Worm (Caenorhabditis elegans): Measurements from ENCODE around the gene pld-1.
A peak's percentile ranks its signal among the peaks of the same experiment; 100 is the strongest.

The pld-1 gene

DNA sequence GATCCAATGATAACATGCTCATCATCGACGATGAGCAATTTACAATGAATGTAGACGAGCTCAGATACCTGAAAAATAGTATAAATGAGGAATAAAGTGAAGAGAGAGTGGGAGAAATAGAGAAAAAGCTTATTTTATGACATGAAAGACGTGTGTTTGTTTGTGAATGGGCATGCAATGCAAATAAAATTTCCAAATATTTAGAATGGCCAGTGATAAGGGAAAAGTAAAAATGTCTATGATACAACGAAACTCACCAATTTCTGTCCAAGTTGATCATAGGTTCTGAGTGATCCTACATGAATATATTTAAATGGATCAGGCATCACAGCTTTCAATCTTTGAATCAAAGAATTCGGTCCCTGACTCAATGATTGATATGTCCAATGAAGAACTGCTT, 5.3 kb downstream of the pld-1 start:
- TF ChIP-seq hlh-30 (tag; optimal IDR thresholded peaks at IDR 0.05; ENCODE audit: insufficient read depth) (no peak), ceh-48 (tag; optimal IDR thresholded peaks at IDR 0.05) (no peak), odd-2 (tag; optimal IDR thresholded peaks at IDR 0.05) (no peak), che-1 (tag; optimal IDR thresholded peaks at IDR 0.05) (no peak), sox-2 (GFP tag; IDR thresholded peaks at IDR 0.05) (no peak), F13H6.1 (tag; optimal IDR thresholded peaks at IDR 0.05) (no peak), ceh-2 (tag; optimal IDR thresholded peaks at IDR 0.05) (no peak), ceh-18 (tag; optimal IDR thresholded peaks at IDR 0.05) (no peak), fax-1 (tag; optimal IDR thresholded peaks at IDR 0.05) (no peak), ceh-22 (tag; optimal IDR thresholded peaks at IDR 0.05) (no peak)

ce11 chrII:5085450-5085849, 6.0 kb downstream of the pld-1 start, which contains the start of gene txt-9:
Gene txt-9, plus strand, starts transcription at chrII:5085785.
- no peak for TF ChIP-seq ets-4 (tag; optimal IDR thresholded peaks at IDR 0.05)

DNA sequence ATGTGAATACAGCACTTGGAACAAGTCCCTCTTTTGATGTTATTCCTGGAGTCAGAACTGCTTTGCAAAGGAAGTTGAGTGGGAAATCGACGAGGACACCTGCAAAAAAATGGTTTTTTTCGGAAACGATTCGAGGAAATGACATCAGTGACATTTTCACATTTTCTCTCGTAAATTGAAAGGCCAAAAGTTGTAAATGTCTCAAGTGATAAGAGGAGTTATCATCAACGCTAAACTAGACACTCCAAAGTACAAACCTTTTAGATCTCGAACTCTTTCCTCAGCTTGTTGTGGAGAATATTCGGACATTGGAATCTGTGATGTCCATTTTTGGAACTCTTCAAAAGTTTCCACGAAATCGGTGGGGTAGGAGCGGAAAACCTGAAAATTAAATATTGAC, 7.3 kb downstream of the pld-1 start:
- TF ChIP-seq hlh-15 (tag; optimal IDR thresholded peaks at IDR 0.05): no peak
- no peak for TF ChIP-seq npax-4 (tag; optimal IDR thresholded peaks at IDR 0.05)
- TF ChIP-seq elt-2 (tag; optimal IDR thresholded peaks at IDR 0.05): peak; percentile 49
- no peak for TF ChIP-seq ceh-2 (tag; optimal IDR thresholded peaks at IDR 0.05)
- TF ChIP-seq sox-2 (GFP tag; IDR thresholded peaks at IDR 0.05): no peak

- TF ChIP-seq syd-9 (tag; optimal IDR thresholded peaks at IDR 0.05) (no peak), madf-2 (tag; optimal IDR thresholded peaks at IDR 0.05) (no peak)
Measured at ce11 chrII:5083341-5083740, 8.1 kb downstream of the pld-1 start, which contains the start of gene C04G6.4. Gene C04G6.4, minus strand, starts transcription at chrII:5083441.

DNA sequence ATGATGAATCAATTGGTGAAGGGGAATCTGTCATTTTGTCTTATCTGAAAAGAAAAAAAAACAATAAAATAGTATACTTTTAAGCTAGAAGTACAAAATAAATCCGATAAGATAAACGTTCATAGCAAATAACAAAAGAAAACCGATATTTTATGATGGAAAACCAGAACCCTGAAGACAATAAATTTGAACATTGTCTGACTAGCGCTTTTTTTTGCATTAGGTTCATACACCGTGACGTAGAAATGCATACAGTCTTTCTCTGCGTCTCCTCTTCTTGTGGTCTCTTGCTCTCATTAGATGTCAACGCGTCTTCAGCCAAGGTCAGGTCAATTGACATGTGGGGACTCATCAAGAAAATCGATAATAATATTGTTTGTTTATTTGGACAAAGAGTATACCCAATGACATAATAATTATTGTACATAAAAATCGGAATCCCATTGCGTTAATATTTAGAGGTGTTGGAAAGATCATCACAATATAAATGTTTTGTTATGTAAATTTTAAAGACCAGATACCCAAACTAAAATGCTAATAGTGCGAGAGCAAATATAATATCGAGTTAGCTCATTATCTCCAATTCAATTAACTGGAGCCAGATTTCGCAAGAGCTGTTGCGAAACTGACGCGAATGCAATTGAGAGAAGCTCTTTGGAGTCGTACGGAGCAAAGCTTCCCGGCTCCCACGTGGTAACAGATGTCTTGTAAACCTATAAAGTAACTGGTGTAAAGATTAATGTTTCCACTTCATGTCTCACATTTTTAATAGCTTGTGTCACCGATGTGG, 10.2 kb downstream of the pld-1 start, which contains the start of gene dsh-2:
Gene dsh-2 (minus strand): TSS at position 51 of the 790 bp plus-strand sequence.
- TF ChIP-seq nfya-1 (tag; optimal IDR thresholded peaks at IDR 0.05) (peak; percentile 39), unc-55 (GFP tag; optimal IDR thresholded peaks at IDR 0.05) (peak; percentile 41), ceh-22 (tag; optimal IDR thresholded peaks at IDR 0.05) (no peak), fkh-6 (tag; optimal IDR thresholded peaks at IDR 0.05) (no peak), unc-42 (tag; optimal IDR thresholded peaks at IDR 0.05) (peak; percentile 65), pax-1 (tag; optimal IDR thresholded peaks at IDR 0.05) (peak; percentile 86), odd-2 (tag; optimal IDR thresholded peaks at IDR 0.05) (no peak), K02D7.2 (tag; optimal IDR thresholded peaks at IDR 0.05) (no peak), hlh-30 (tag; optimal IDR thresholded peaks at IDR 0.05; ENCODE audit: insufficient read depth) (peak; percentile 52), mec-3 (tag; optimal IDR thresholded peaks at IDR 0.05; ENCODE audit: borderline replicate concordance) (no peak), ceh-48 (tag; optimal IDR thresholded peaks at IDR 0.05) (peak; percentile 25), sox-2 (GFP tag; IDR thresholded peaks at IDR 0.05) (no peak), tbx-2 (tag; optimal IDR thresholded peaks at IDR 0.05) (peak; percentile 32), nhr-232 (tag; optimal IDR thresholded peaks at IDR 0.05) (no peak), Y22D7AL.16 (tag; optimal IDR thresholded peaks at IDR 0.05) (no peak)

DNA sequence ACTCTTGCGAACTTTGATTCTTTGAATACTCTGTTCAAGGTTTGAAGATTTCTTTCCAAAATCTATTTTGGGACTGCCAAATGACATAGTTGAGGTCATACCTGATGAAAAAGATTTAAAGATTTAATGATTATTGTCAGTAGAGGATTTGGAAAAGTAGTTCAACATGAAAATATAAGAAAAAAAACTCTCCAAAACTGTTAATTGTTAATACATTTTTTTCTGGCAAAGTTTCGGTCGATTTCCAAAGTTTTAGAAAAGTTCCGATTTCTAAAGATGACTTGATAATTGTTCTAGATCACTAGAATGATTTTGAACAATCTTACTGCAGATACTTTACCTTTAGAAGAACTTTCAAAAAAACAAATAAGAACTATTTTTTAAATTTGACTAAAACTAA, 20.2 kb downstream of the pld-1 start, which contains the start of gene C27A2.7:
Gene C27A2.7 (minus strand): TSS at position 101 of the 400 bp plus-strand sequence.
- TF ChIP-seq lim-6 (tag; optimal IDR thresholded peaks at IDR 0.05): no peak
- TF ChIP-seq pax-1 (tag; optimal IDR thresholded peaks at IDR 0.05): no peak
- TF ChIP-seq Y22D7AL.16 (tag; optimal IDR thresholded peaks at IDR 0.05): no peak
- no peak for TF ChIP-seq ets-4 (tag; optimal IDR thresholded peaks at IDR 0.05)
- no peak for TF ChIP-seq fax-1 (tag; optimal IDR thresholded peaks at IDR 0.05)
- no peak for TF ChIP-seq ceh-34 (tag; optimal IDR thresholded peaks at IDR 0.05)
- no peak for TF ChIP-seq elt-4 (tag; optimal IDR thresholded peaks at IDR 0.05)
- no peak for TF ChIP-seq zip-5 (tag; optimal IDR thresholded peaks at IDR 0.05)
- TF ChIP-seq ref-2 (tag; optimal IDR thresholded peaks at IDR 0.05): no peak
- no peak for TF ChIP-seq tbx-2 (tag; optimal IDR thresholded peaks at IDR 0.05)
- TF ChIP-seq C08G9.2 (tag; optimal IDR thresholded peaks at IDR 0.05): no peak
- no peak for TF ChIP-seq ceh-48 (tag; optimal IDR thresholded peaks at IDR 0.05)
- no peak for TF ChIP-seq ceh-14 (tag; optimal IDR thresholded peaks at IDR 0.05)
- TF ChIP-seq pat-9 (tag; optimal IDR thresholded peaks at IDR 0.05): no peak
- TF ChIP-seq sox-4 (tag; optimal IDR thresholded peaks at IDR 0.05): no peak
- TF ChIP-seq pag-3 (tag; optimal IDR thresholded peaks at IDR 0.05; ENCODE audit: borderline replicate concordance): no peak
